Fruit fly (Drosophila melanogaster) whole organism, prepupa: ENCODE data around the gene Rca1.

ENCODE experiments used
- Blimp-1 ChIP-seq: fragments of 200-800 bp; sonication (Bioruptor generic); optimal IDR thresholded peaks from 3 replicates; lab custom pipeline; 2017; ENCODE audit warnings: missing biosample characterization, missing genetic modification characterization, mild to moderate bottlenecking, moderate library complexity, missing genetic modification reagents
- CG10631 ChIP-seq: fragments of 200-800 bp; sonication (Bioruptor generic); optimal IDR thresholded peaks from 2 replicates; lab custom pipeline; 2016; ENCODE audit warnings: missing biosample characterization, missing genetic modification characterization
- CG10669 ChIP-seq: fragments of 200-800 bp; sonication (Bioruptor generic); optimal IDR thresholded peaks from 3 replicates; lab custom pipeline; 2018; ENCODE audit warnings: missing biosample characterization, mild to moderate bottlenecking, missing genetic modification characterization, moderate library complexity
- CG11762 ChIP-seq: fragments of 200-800 bp; sonication (Bioruptor generic); optimal IDR thresholded peaks from 3 replicates; lab custom pipeline; 2016; ENCODE audit warnings: missing biosample characterization, missing genetic modification characterization; ENCODE audit not compliant: insufficient read depth
- CG11902 ChIP-seq: fragments of 200-800 bp; sonication (Bioruptor generic); optimal IDR thresholded peaks from 3 replicates; lab custom pipeline; 2016; ENCODE audit warnings: missing biosample characterization, missing genetic modification characterization
- CG16779 ChIP-seq: fragments of 200-800 bp; sonication (Bioruptor generic); optimal IDR thresholded peaks from 3 replicates; lab custom pipeline; 2017; ENCODE audit warnings: missing biosample characterization, mild to moderate bottlenecking, missing genetic modification characterization
- CG31627 ChIP-seq: fragments of 200-800 bp; sonication (Bioruptor generic); optimal IDR thresholded peaks from 3 replicates; lab custom pipeline; 2016; ENCODE audit warnings: missing biosample characterization, missing genetic modification characterization
- CG34406 ChIP-seq: fragments of 200-800 bp; sonication (Bioruptor generic); optimal IDR thresholded peaks from 3 replicates; lab custom pipeline; 2016; ENCODE audit warnings: missing biosample characterization, missing genetic modification characterization
- CG3919 ChIP-seq: fragments of 200-800 bp; sonication (Bioruptor generic); optimal IDR thresholded peaks from 3 replicates; lab custom pipeline; 2016; ENCODE audit warnings: missing biosample characterization, missing genetic modification characterization
- CG4318 ChIP-seq: fragments of 200-800 bp; sonication (Bioruptor generic); optimal IDR thresholded peaks from 3 replicates; lab custom pipeline; 2017; ENCODE audit warnings: missing biosample characterization, mild to moderate bottlenecking, missing genetic modification characterization
- CG6163 ChIP-seq: fragments of 200-800 bp; sonication (Bioruptor generic); IDR thresholded peaks from 3 replicates; pipeline ENCODE4 v1.3.6; 2022; ENCODE audit warnings: missing biosample characterization, missing genetic modification characterization
- CG6276 ChIP-seq: fragments of 200-800 bp; sonication (Bioruptor generic); optimal IDR thresholded peaks from 2 replicates; lab custom pipeline; 2017; ENCODE audit warnings: missing biosample characterization, mild to moderate bottlenecking, missing genetic modification characterization
- CG6792 ChIP-seq: fragments of 200-800 bp; sonication (Bioruptor generic); optimal IDR thresholded peaks from 3 replicates; lab custom pipeline; 2016; ENCODE audit warnings: missing biosample characterization, missing genetic modification characterization
- CG6808 ChIP-seq: fragments of 200-800 bp; sonication (Bioruptor generic); optimal IDR thresholded peaks from 3 replicates; lab custom pipeline; 2017; ENCODE audit warnings: missing biosample characterization, missing genetic modification characterization, mild to moderate bottlenecking, moderate library complexity, missing genetic modification reagents
- CG7368 ChIP-seq: fragments of 200-800 bp; sonication (Bioruptor generic); optimal IDR thresholded peaks from 3 replicates; lab custom pipeline; 2016; ENCODE audit warnings: missing biosample characterization, missing genetic modification characterization
- CG8319 ChIP-seq: fragments of 200-800 bp; sonication (Bioruptor generic); optimal IDR thresholded peaks from 3 replicates; lab custom pipeline; 2016; ENCODE audit warnings: missing biosample characterization, missing genetic modification characterization
- CG8632 ChIP-seq: fragments of 200-800 bp; sonication (Bioruptor generic); optimal IDR thresholded peaks from 3 replicates; lab custom pipeline; 2016; ENCODE audit warnings: missing biosample characterization, missing genetic modification characterization
- Eip75B ChIP-seq: fragments of 200-800 bp; sonication (Bioruptor generic); optimal IDR thresholded peaks from 3 replicates; lab custom pipeline; 2016; ENCODE audit warnings: missing biosample characterization, missing genetic modification characterization
- Ets21C ChIP-seq: fragments of 200-800 bp; sonication (Bioruptor generic); optimal IDR thresholded peaks from 3 replicates; lab custom pipeline; 2016; ENCODE audit warnings: missing biosample characterization, missing genetic modification characterization
- Hr38 ChIP-seq: sonication (Bioruptor generic); optimal IDR thresholded peaks from 2 replicates; lab custom pipeline; 2016; ENCODE audit warnings: missing biosample characterization, missing genetic modification characterization
- Hr39 ChIP-seq: fragments of 200-800 bp; sonication (Bioruptor generic); optimal IDR thresholded peaks from 2 replicates; lab custom pipeline; 2016; ENCODE audit warnings: missing biosample characterization, missing genetic modification characterization
- Hr4 ChIP-seq: fragments of 200-800 bp; sonication (Bioruptor generic); optimal IDR thresholded peaks from 3 replicates; lab custom pipeline; 2016; ENCODE audit warnings: missing biosample characterization, missing genetic modification characterization
- Met ChIP-seq: fragments of 200-800 bp; sonication (Bioruptor generic); optimal IDR thresholded peaks from 3 replicates; lab custom pipeline; 2016; ENCODE audit warnings: missing biosample characterization, missing genetic modification characterization
- Smox ChIP-seq: fragments of 200-800 bp; sonication (Bioruptor generic); optimal IDR thresholded peaks from 3 replicates; lab custom pipeline; 2016; ENCODE audit warnings: missing biosample characterization, missing genetic modification characterization
- Sox14 ChIP-seq: fragments of 200-800 bp; sonication (Bioruptor generic); optimal IDR thresholded peaks from 3 replicates; lab custom pipeline; 2016; ENCODE audit warnings: missing biosample characterization, missing genetic modification characterization
- Sox15 ChIP-seq: fragments of 200-800 bp; sonication (Bioruptor generic); optimal IDR thresholded peaks from 3 replicates; lab custom pipeline; 2016; ENCODE audit warnings: missing biosample characterization, missing genetic modification characterization
- achi ChIP-seq: fragments of 200-800 bp; sonication (Bioruptor generic); optimal IDR thresholded peaks from 3 replicates; lab custom pipeline; 2016; ENCODE audit warnings: missing biosample characterization, missing genetic modification characterization
- cyc ChIP-seq: fragments of 200-800 bp; sonication (Bioruptor generic); optimal IDR thresholded peaks from 3 replicates; lab custom pipeline; 2016; ENCODE audit warnings: missing biosample characterization, missing genetic modification characterization
- dsx ChIP-seq: fragments of 200-800 bp; optimal IDR thresholded peaks from 3 replicates; lab custom pipeline; 2019; ENCODE audit warnings: missing biosample characterization, mild to moderate bottlenecking, missing genetic modification characterization, moderate library complexity; ENCODE audit not compliant: poor library complexity, severe bottlenecking
- eg ChIP-seq: fragments of 200-800 bp; sonication (Bioruptor generic); IDR thresholded peaks from 3 replicates; pipeline ENCODE4 v1.3.6; 2022; ENCODE audit warnings: missing biosample characterization, missing genetic modification characterization
- fd59A ChIP-seq: fragments of 200-800 bp; sonication (Bioruptor generic); optimal IDR thresholded peaks from 2 replicates; lab custom pipeline; 2017; ENCODE audit warnings: missing biosample characterization, mild to moderate bottlenecking, missing genetic modification characterization, missing genetic modification reagents
- fkh ChIP-seq: fragments of 200-800 bp; sonication (Bioruptor generic); optimal IDR thresholded peaks from 3 replicates; lab custom pipeline; 2017; ENCODE audit warnings: missing biosample characterization, mild to moderate bottlenecking, missing genetic modification characterization, moderate library complexity
- net ChIP-seq: fragments of 200-800 bp; sonication (Bioruptor generic); optimal IDR thresholded peaks from 3 replicates; lab custom pipeline; 2016; ENCODE audit warnings: missing biosample characterization, missing genetic modification characterization
- pdm3 ChIP-seq: fragments of 200-800 bp; sonication (Bioruptor generic); optimal IDR thresholded peaks from 3 replicates; lab custom pipeline; 2016; ENCODE audit warnings: missing biosample characterization, missing genetic modification characterization
- salr ChIP-seq, 2 experiments: fragments of 200-800 bp; sonication (Bioruptor generic); optimal IDR thresholded peaks; 3 replicates each; lab custom pipeline; 2016 to 2018; ENCODE audit warnings: missing biosample characterization in 2 of 2, missing genetic modification characterization in 2 of 2, mild to moderate bottlenecking in 1 of 2
- spab ChIP-seq: fragments of 200-800 bp; sonication (Bioruptor generic); optimal IDR thresholded peaks from 2 replicates; lab custom pipeline; 2017; ENCODE audit warnings: missing biosample characterization, mild to moderate bottlenecking, missing genetic modification characterization, missing genetic modification reagents
- ss ChIP-seq, 2 experiments: fragments of 200-800 bp; sonication (Bioruptor generic); optimal IDR thresholded peaks; 2 replicates in 1 of 2; 3 replicates in 1 of 2; lab custom pipeline; 2017 to 2018; ENCODE audit warnings: mild to moderate bottlenecking in 2 of 2, missing biosample characterization in 2 of 2, missing genetic modification characterization in 2 of 2, moderate library complexity in 1 of 2
- svp ChIP-seq: fragments of 200-800 bp; sonication (Bioruptor generic); peaks from one replicate; lab custom pipeline; 2016; ENCODE audit warnings: missing biosample characterization, missing genetic modification characterization
- vri ChIP-seq: fragments of 200-800 bp; sonication (Bioruptor generic); optimal IDR thresholded peaks from 3 replicates; lab custom pipeline; 2016; ENCODE audit warnings: missing biosample characterization, mild to moderate bottlenecking, missing genetic modification characterization

The Rca1 gene

dm6 chr2L:6837829-6838228 is 14.3 kb upstream of the Rca1 start:
- TF ChIP-seq net = no peak
- TF ChIP-seq pdm3 = no peak
- no peak for TF ChIP-seq ss (GFP tag; optimal IDR thresholded peaks at IDR 0.05; lab: Kevin White, UChicago)
- no peak for TF ChIP-seq CG11762 (GFP tag; lab: Kevin White, UChicago)
- no peak for TF ChIP-seq CG6163 (GFP tag; lab: Robert Waterston, UW)
- no peak for TF ChIP-seq CG8632 (GFP tag; lab: Kevin White, UChicago)
- TF ChIP-seq achi (GFP tag; lab: Kevin White, UChicago) = no peak
- no peak for TF ChIP-seq Hr39
- TF ChIP-seq fd59A = no peak

- TF ChIP-seq Smox (GFP tag; lab: Kevin White, UChicago) (no peak), cyc (GFP tag; lab: Kevin White, UChicago) (no peak), CG10669 (GFP tag; lab: Kevin White, UChicago) (peak; percentile 5), Met (GFP tag; lab: Kevin White, UChicago) (peak; percentile 52), CG8319 (GFP tag; lab: Kevin White, UChicago) (no peak), svp (GFP tag; lab: Kevin White, UChicago) (peak; percentile 39), Sox15 (GFP tag; lab: Kevin White, UChicago) (no peak), spab (GFP tag; lab: Kevin White, UChicago) (peak; percentile 2), achi (GFP tag; lab: Kevin White, UChicago) (peak; percentile 1), Blimp-1 (GFP tag; lab: Kevin White, UChicago) (no peak), CG6808 (GFP tag; lab: Kevin White, UChicago) (peak; percentile 7), CG3919 (GFP tag; lab: Kevin White, UChicago) (peak; percentile 4), CG6792 (GFP tag; lab: Kevin White, UChicago) (peak; percentile 10), CG10631 (GFP tag; lab: Kevin White, UChicago) (peak; percentile 3), Hr39 (peak; percentile 25), fkh (GFP tag; lab: Kevin White, UChicago) (peak; percentile 14), eg (GFP tag; lab: Robert Waterston, UW) (no peak), CG31627 (GFP tag; lab: Kevin White, UChicago) (peak; percentile 22)
- TF ChIP-seq, all 60 proteins: peak for 12
Observed at dm6 chr2L:6841349-6841748, 10.8 kb upstream of the Rca1 start.

- TF ChIP-seq Eip75B (GFP tag; lab: Kevin White, UChicago) = no peak
- no peak for TF ChIP-seq pdm3
- TF ChIP-seq Hr4 = no peak
- TF ChIP-seq CG6792 (GFP tag; lab: Kevin White, UChicago) = no peak
- TF ChIP-seq CG16779 (tag; lab: Kevin White, UChicago) = no peak
- TF ChIP-seq fd59A = no peak
- TF ChIP-seq Ets21C = no peak
- TF ChIP-seq dsx (GFP tag; lab: Kevin White, UChicago) = no peak
- TF ChIP-seq CG7368 (GFP tag; lab: Kevin White, UChicago) = no peak
- TF ChIP-seq CG31627 (GFP tag; lab: Kevin White, UChicago) = no peak
- TF ChIP-seq CG4318 (GFP tag; lab: Kevin White, UChicago) = no peak
- TF ChIP-seq CG6276 = no peak
- TF ChIP-seq CG11902 (GFP tag; lab: Kevin White, UChicago) = no peak
- TF ChIP-seq Sox15 (GFP tag; lab: Kevin White, UChicago) = no peak
Observed at dm6 chr2L:6843434-6843833, 8.7 kb upstream of the Rca1 start.

- TF ChIP-seq salr (GFP tag; optimal IDR thresholded peaks at IDR 0.05; lab: Kevin White, UChicago) (no peak), spab (GFP tag; lab: Kevin White, UChicago) (no peak), Sox14 (GFP tag; lab: Kevin White, UChicago) (no peak), pdm3 (no peak), vri (no peak), CG34406 (no peak), Hr38 (no peak), eg (GFP tag; lab: Robert Waterston, UW) (no peak)
- TF ChIP-seq, all 60 proteins: peak for 0
Observed at dm6 chr2L:6850963-6851362, 1.2 kb upstream of the Rca1 start.
